Worm (Caenorhabditis elegans): Measurements from ENCODE around the gene ins-5.

- no peak for TF ChIP-seq nhr-11 (tag; optimal IDR thresholded peaks at IDR 0.05)
- TF ChIP-seq ZK546.5 (tag; optimal IDR thresholded peaks at IDR 0.05), result no peak
- no peak for TF ChIP-seq nhr-12 (tag; optimal IDR thresholded peaks at IDR 0.05)
- TF ChIP-seq unc-39 (tag; optimal IDR thresholded peaks at IDR 0.05), result no peak
- no peak for TF ChIP-seq nhr-129 (tag; optimal IDR thresholded peaks at IDR 0.05)
- TF ChIP-seq aly-2 (tag; optimal IDR thresholded peaks at IDR 0.05), result no peak
- TF ChIP-seq crh-2 (tag; optimal IDR thresholded peaks at IDR 0.05), result no peak
Measured at ce11 chrII:6022596-6022995, 25.2 kb downstream of the ins-5 start.

Measured in whole organism, L2 larva.